Worm (Caenorhabditis elegans) whole organism, L3 larva: ENCODE data around the gene ngn-1.

ENCODE experiments used
- ZK546.5 ChIP-seq: sonication (generic microtip); optimal IDR thresholded peaks from 2 replicates; lab custom pipeline; 2017; ENCODE audit warnings: missing biosample characterization, missing genetic modification characterization
- jun-1 ChIP-seq: fragments of 150-350 bp; optimal IDR thresholded peaks from 2 replicates; lab custom pipeline; 2014; ENCODE audit warnings: missing biosample characterization, missing genetic modification reagents, missing genetic modification characterization
- nhr-28 ChIP-seq: fragments of 150-350 bp; optimal IDR thresholded peaks from 2 replicates; lab custom pipeline; 2014; ENCODE audit warnings: missing biosample characterization, missing genetic modification characterization
- skn-1 ChIP-seq: fragments of 150-350 bp; optimal IDR thresholded peaks from 2 replicates; lab custom pipeline; 2014; ENCODE audit warnings: missing biosample characterization, missing genetic modification characterization

DNA sequence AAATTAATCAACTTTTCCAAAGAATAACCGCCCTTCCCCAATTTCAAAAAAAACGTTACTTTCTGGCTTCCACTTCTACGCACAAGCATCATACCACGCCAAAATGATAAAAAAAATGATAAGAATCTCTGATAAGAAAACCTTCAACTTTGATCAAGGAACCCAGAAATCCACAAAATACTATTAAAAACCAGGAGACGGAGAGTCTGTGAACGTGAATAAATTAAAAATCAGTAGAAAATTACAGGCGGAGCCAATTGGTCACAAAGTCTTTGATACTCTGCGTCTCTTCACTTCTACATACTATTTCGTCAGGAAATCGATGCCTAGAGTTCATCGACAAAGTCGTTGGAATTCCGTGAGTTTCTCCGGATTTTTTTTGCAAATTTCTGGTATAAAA, 9.5 kb downstream of the ngn-1 start, which contains the start of gene smf-3:
- no peak for TF ChIP-seq skn-1 (tag; lab: Kevin White, UChicago)
- TF ChIP-seq nhr-28 (tag; lab: Kevin White, UChicago): no peak
- no peak for TF ChIP-seq ZK546.5 (tag; lab: Kevin White, UChicago)
- no peak for TF ChIP-seq jun-1 (tag; lab: Kevin White, UChicago)
